Worm (Caenorhabditis elegans) whole organism, midembryonic: ENCODE results near the gene D1054.18.

Experiments used
- T22C8.4 ChIP-seq: fragments of 200-800 bp; sonication (Bioruptor generic); IDR thresholded peaks from 2 replicates; pipeline ENCODE4 v1.3.6; 2022; ENCODE audit warnings: missing genetic modification characterization, missing compliant biosample characterization
- cog-1 ChIP-seq: sonication (generic microtip); optimal IDR thresholded peaks from 2 replicates; lab custom pipeline; 2016; ENCODE audit warnings: missing genetic modification characterization, missing compliant biosample characterization
- flt-1 ChIP-seq: fragments of 200-800 bp; sonication (Bioruptor generic); IDR thresholded peaks from 2 replicates; pipeline ENCODE4 v1.3.6; 2022; ENCODE audit warnings: missing genetic modification characterization, missing compliant biosample characterization
- klf-2 ChIP-seq: fragments of 200-800 bp; sonication (Bioruptor generic); conservative IDR thresholded peaks from 2 replicates; pipeline ENCODE4 v1.3.6; 2022; ENCODE audit warnings: missing genetic modification reagents, missing genetic modification characterization, missing compliant biosample characterization
- med-1 ChIP-seq: sonication (generic microtip); optimal IDR thresholded peaks from 2 replicates; lab custom pipeline; 2017; ENCODE audit warnings: missing genetic modification characterization, mild to moderate bottlenecking, missing compliant biosample characterization, antibody characterized with exemption, missing genetic modification reagents; ENCODE audit not compliant: insufficient read depth
- ref-1 ChIP-seq: fragments of 200-800 bp; sonication (Bioruptor generic); conservative IDR thresholded peaks from 2 replicates; pipeline ENCODE4 v1.3.6; 2022; ENCODE audit warnings: missing genetic modification reagents, missing genetic modification characterization, missing compliant biosample characterization
- tab-1 ChIP-seq: fragments of 200-800 bp; sonication (Bioruptor generic); IDR thresholded peaks from 2 replicates; pipeline ENCODE4 v1.3.6; 2022; ENCODE audit warnings: missing genetic modification characterization, missing compliant biosample characterization
- ztf-23 ChIP-seq: fragments of 200-800 bp; sonication (Bioruptor generic); IDR thresholded peaks from 2 replicates; pipeline ENCODE4 v1.3.6; 2022; ENCODE audit warnings: missing genetic modification reagents, missing genetic modification characterization, missing compliant biosample characterization
- ztf-29 ChIP-seq: fragments of 200-800 bp; sonication (Bioruptor generic); IDR thresholded peaks from 2 replicates; pipeline ENCODE4 v1.3.6; 2022; ENCODE audit warnings: missing genetic modification reagents, missing genetic modification characterization, missing compliant biosample characterization

Gene D1054.18

ce11 chrV:10764066-10764465, 36.9 kb downstream of the D1054.18 start, which contains the start of gene ocr-1:
ocr-1 (plus strand) TSS chrV:10764366.
- no peak for TF ChIP-seq ref-1 (GFP tag; lab: Robert Waterston, UW)
- no peak for TF ChIP-seq tab-1 (GFP tag; lab: Robert Waterston, UW)
- TF ChIP-seq ztf-23 (GFP tag; lab: Robert Waterston, UW): no peak
- no peak for TF ChIP-seq med-1 (GFP tag; lab: Kevin White, UChicago)
- no peak for TF ChIP-seq flt-1 (GFP tag; lab: Robert Waterston, UW)
- no peak for TF ChIP-seq cog-1 (tag; lab: Kevin White, UChicago)
- TF ChIP-seq T22C8.4 (GFP tag; lab: Robert Waterston, UW): no peak
- TF ChIP-seq klf-2: no peak
- TF ChIP-seq ztf-29: no peak

- TF ChIP-seq cog-1 (tag; lab: Kevin White, UChicago) (no peak), ztf-23 (GFP tag; lab: Robert Waterston, UW) (no peak), med-1 (GFP tag; lab: Kevin White, UChicago) (no peak), tab-1 (GFP tag; lab: Robert Waterston, UW) (no peak), ztf-29 (no peak), flt-1 (GFP tag; lab: Robert Waterston, UW) (no peak), T22C8.4 (GFP tag; lab: Robert Waterston, UW) (no peak), ref-1 (GFP tag; lab: Robert Waterston, UW) (no peak), klf-2 (no peak)
Observed at ce11 chrV:10762695-10763094, 38.3 kb downstream of the D1054.18 start, which contains the start of gene sre-6. sre-6 (minus strand) TSS chrV:10762795.

ce11 chrV:10760839-10761238, 40.2 kb downstream of the D1054.18 start:
- TF ChIP-seq flt-1 (GFP tag; lab: Robert Waterston, UW): no peak
- no peak for TF ChIP-seq cog-1 (tag; lab: Kevin White, UChicago)
- TF ChIP-seq ztf-23 (GFP tag; lab: Robert Waterston, UW): no peak
- no peak for TF ChIP-seq ztf-29
- no peak for TF ChIP-seq med-1 (GFP tag; lab: Kevin White, UChicago)
- no peak for TF ChIP-seq T22C8.4 (GFP tag; lab: Robert Waterston, UW)

- TF ChIP-seq ztf-29 (no peak), cog-1 (tag; lab: Kevin White, UChicago) (no peak), klf-2 (no peak), ref-1 (GFP tag; lab: Robert Waterston, UW) (no peak), T22C8.4 (GFP tag; lab: Robert Waterston, UW) (no peak), tab-1 (GFP tag; lab: Robert Waterston, UW) (no peak), flt-1 (GFP tag; lab: Robert Waterston, UW) (no peak), med-1 (GFP tag; lab: Kevin White, UChicago) (no peak), ztf-23 (GFP tag; lab: Robert Waterston, UW) (no peak)
Observed at ce11 chrV:10758658-10759057, 42.3 kb downstream of the D1054.18 start, which contains the start of gene F28H7.8. F28H7.8 (plus strand) TSS chrV:10758958.

- no peak for TF ChIP-seq ztf-23 (GFP tag; lab: Robert Waterston, UW)
- no peak for TF ChIP-seq tab-1 (GFP tag; lab: Robert Waterston, UW)
- TF ChIP-seq med-1 (GFP tag; lab: Kevin White, UChicago): no peak
- no peak for TF ChIP-seq cog-1 (tag; lab: Kevin White, UChicago)
- TF ChIP-seq flt-1 (GFP tag; lab: Robert Waterston, UW): no peak
- TF ChIP-seq ref-1 (GFP tag; lab: Robert Waterston, UW): no peak
- TF ChIP-seq klf-2: no peak
- TF ChIP-seq T22C8.4 (GFP tag; lab: Robert Waterston, UW): no peak
- TF ChIP-seq ztf-29: no peak
Observed at ce11 chrV:10757128-10757527, 43.9 kb downstream of the D1054.18 start.

- TF ChIP-seq T22C8.4 (GFP tag; lab: Robert Waterston, UW): no peak
- no peak for TF ChIP-seq ztf-29
- no peak for TF ChIP-seq ztf-23 (GFP tag; lab: Robert Waterston, UW)
Observed at ce11 chrV:10756698-10757097, 44.3 kb downstream of the D1054.18 start, which contains the start of gene irld-6. irld-6 (minus strand) TSS chrV:10756798.

- no peak for TF ChIP-seq T22C8.4 (GFP tag; lab: Robert Waterston, UW)
- no peak for TF ChIP-seq klf-2
- no peak for TF ChIP-seq ztf-29
- no peak for TF ChIP-seq flt-1 (GFP tag; lab: Robert Waterston, UW)
- no peak for TF ChIP-seq cog-1 (tag; lab: Kevin White, UChicago)
- TF ChIP-seq med-1 (GFP tag; lab: Kevin White, UChicago): no peak
- no peak for TF ChIP-seq ztf-23 (GFP tag; lab: Robert Waterston, UW)
Observed at ce11 chrV:10754050-10754449, 46.9 kb downstream of the D1054.18 start, which contains the start of gene F28H7.7. F28H7.7 (minus strand) TSS chrV:10754150.
